Worm (Caenorhabditis elegans) whole organism, early embryonic: Measurements from ENCODE around the gene Y51H7BR.4.

Experiments
- B0310.2 ChIP-seq: sonication (generic microtip); optimal IDR thresholded peaks from 2 replicates; lab custom pipeline; 2016; ENCODE audit warnings: mild to moderate bottlenecking, missing genetic modification characterization, missing compliant biosample characterization
- aly-1 ChIP-seq: sonication (generic microtip); optimal IDR thresholded peaks from 2 replicates; lab custom pipeline; 2016; ENCODE audit warnings: missing genetic modification characterization, missing compliant biosample characterization
- ama-1 ChIP-seq: fragments of 150-350 bp; optimal IDR thresholded peaks from 2 replicates; lab custom pipeline; 2014
- ceh-13 ChIP-seq: fragments of 200-800 bp; sonication (Bioruptor generic); optimal IDR thresholded peaks from 2 replicates; lab custom pipeline; 2018; ENCODE audit warnings: mild to moderate bottlenecking, missing genetic modification characterization, missing compliant biosample characterization
- flt-1 ChIP-seq: fragments of 200-800 bp; sonication (Bioruptor generic); IDR thresholded peaks from 2 replicates; pipeline ENCODE4 v1.3.6; 2022; ENCODE audit warnings: missing genetic modification characterization, missing compliant biosample characterization
- hmbx-1 ChIP-seq: sonication (generic microtip); optimal IDR thresholded peaks from 2 replicates; lab custom pipeline; 2016; ENCODE audit warnings: mild to moderate bottlenecking, missing genetic modification characterization, missing compliant biosample characterization
- hmg-4 ChIP-seq: fragments of 200-800 bp; sonication (Bioruptor generic); optimal IDR thresholded peaks from 2 replicates; lab custom pipeline; 2018; ENCODE audit warnings: mild to moderate bottlenecking, missing genetic modification characterization, missing compliant biosample characterization
- hnd-1 ChIP-seq: sonication (generic microtip); optimal IDR thresholded peaks from 2 replicates; lab custom pipeline; 2016; ENCODE audit warnings: missing genetic modification characterization, missing compliant biosample characterization
- scrt-1 ChIP-seq: fragments of 200-800 bp; sonication (Bioruptor generic); IDR thresholded peaks from 2 replicates; pipeline ENCODE4 v1.3.6; 2022; ENCODE audit warnings: missing genetic modification characterization, missing compliant biosample characterization
- sea-1 ChIP-seq: fragments of 200-800 bp; sonication (Bioruptor generic); conservative IDR thresholded peaks from 2 replicates; pipeline ENCODE4 v1.3.6; 2022; ENCODE audit warnings: missing genetic modification characterization, missing compliant biosample characterization
- tbx-11 ChIP-seq: fragments of 200-800 bp; sonication (Bioruptor generic); IDR thresholded peaks from 2 replicates; pipeline ENCODE4 v1.3.6; 2022; ENCODE audit warnings: missing genetic modification characterization, missing compliant biosample characterization
- tbx-37 ChIP-seq: fragments of 200-800 bp; sonication (Bioruptor generic); conservative IDR thresholded peaks from 2 replicates; pipeline ENCODE4 v1.3.6; 2022; ENCODE audit warnings: missing genetic modification reagents, missing genetic modification characterization, missing compliant biosample characterization

ce11 chrII:1545625-1546024 lies 16.5 kb downstream of the Y51H7BR.4 start, which contains the start of gene K05F6.12:
- TF ChIP-seq B0310.2 (tag; lab: Kevin White, UChicago) (no peak), tbx-11 (no peak), ama-1 (no peak), hnd-1 (tag; lab: Kevin White, UChicago) (no peak), sea-1 (GFP tag; lab: Robert Waterston, UW) (no peak), flt-1 (GFP tag; lab: Robert Waterston, UW) (no peak), ceh-13 (GFP tag; lab: Kevin White, UChicago) (no peak), scrt-1 (GFP tag; lab: Robert Waterston, UW) (no peak), tbx-37 (GFP tag; lab: Robert Waterston, UW) (no peak), hmbx-1 (tag; lab: Kevin White, UChicago) (no peak), hmg-4 (no peak), aly-1 (tag; lab: Kevin White, UChicago) (no peak)
